Fruit fly (Drosophila melanogaster) whole organism, embryonic: ENCODE results near the gene CG42393.

Experiments used
- Abd-B ChIP-seq: fragments of 200-800 bp; sonication (Bioruptor generic); optimal IDR thresholded peaks from 2 replicates; lab custom pipeline; 2018; ENCODE audit warnings: missing biosample characterization, mild to moderate bottlenecking, missing genetic modification characterization, moderate library complexity
- Adf1 ChIP-seq: fragments of 200-800 bp; sonication (Bioruptor generic); IDR thresholded peaks from 2 replicates; pipeline ENCODE4 v1.3.6; 2022; ENCODE audit warnings: missing biosample characterization, missing genetic modification characterization
- Atf6 ChIP-seq: fragments of 200-800 bp; sonication (Bioruptor generic); IDR thresholded peaks from 2 replicates; pipeline ENCODE4 v1.3.6; 2022; ENCODE audit warnings: missing biosample characterization, missing genetic modification characterization
- Bdp1 ChIP-seq: fragments of 200-800 bp; sonication (Bioruptor generic); optimal IDR thresholded peaks from 3 replicates; lab custom pipeline; 2016; ENCODE audit warnings: missing biosample characterization, missing genetic modification characterization
- C15 ChIP-seq: fragments of 200-800 bp; sonication (Bioruptor generic); IDR thresholded peaks from 3 replicates; pipeline ENCODE4 v1.3.6; 2022; ENCODE audit warnings: missing biosample characterization, missing genetic modification characterization
- CG11085 ChIP-seq: fragments of 200-800 bp; sonication (Bioruptor generic); IDR thresholded peaks from 2 replicates; pipeline ENCODE4 v1.3.6; 2022; ENCODE audit warnings: missing biosample characterization, missing genetic modification characterization
- CG12219 ChIP-seq: fragments of 200-800 bp; sonication (Bioruptor generic); optimal IDR thresholded peaks from 3 replicates; lab custom pipeline; 2018; ENCODE audit warnings: missing biosample characterization, mild to moderate bottlenecking, missing genetic modification characterization
- CG12236 ChIP-seq: fragments of 200-800 bp; sonication (Bioruptor generic); optimal IDR thresholded peaks from 2 replicates; lab custom pipeline; 2016; ENCODE audit warnings: missing biosample characterization, missing genetic modification characterization
- CG12391 ChIP-seq: fragments of 200-800 bp; sonication (Bioruptor generic); optimal IDR thresholded peaks from 3 replicates; lab custom pipeline; 2018; ENCODE audit warnings: missing biosample characterization, mild to moderate bottlenecking, missing genetic modification characterization, moderate library complexity
- CG17568 ChIP-seq: fragments of 200-800 bp; sonication (Bioruptor generic); optimal IDR thresholded peaks from 2 replicates; lab custom pipeline; 2018; ENCODE audit warnings: missing biosample characterization, mild to moderate bottlenecking, missing genetic modification characterization, moderate library complexity
- CG1792 ChIP-seq: fragments of 200-800 bp; sonication (Bioruptor generic); optimal IDR thresholded peaks from 2 replicates; lab custom pipeline; 2016; ENCODE audit warnings: missing biosample characterization, missing genetic modification characterization
- CG18619 ChIP-seq: fragments of 200-800 bp; sonication (Bioruptor generic); optimal IDR thresholded peaks from 3 replicates; lab custom pipeline; 2017; ENCODE audit warnings: missing biosample characterization, mild to moderate bottlenecking, missing genetic modification characterization
- CG18764 ChIP-seq: fragments of 200-800 bp; sonication (Bioruptor generic); optimal IDR thresholded peaks from 3 replicates; lab custom pipeline; 2016; ENCODE audit warnings: missing biosample characterization, missing genetic modification characterization
- CG2116 ChIP-seq: fragments of 200-800 bp; sonication (Bioruptor generic); optimal IDR thresholded peaks from 3 replicates; lab custom pipeline; 2018; ENCODE audit warnings: missing biosample characterization, mild to moderate bottlenecking, missing genetic modification characterization
- CG3838 ChIP-seq: fragments of 200-800 bp; sonication (Bioruptor generic); optimal IDR thresholded peaks from 3 replicates; lab custom pipeline; 2016; ENCODE audit warnings: missing biosample characterization, missing genetic modification characterization
- CG3847 ChIP-seq: fragments of 200-800 bp; sonication (Bioruptor generic); IDR thresholded peaks from 2 replicates; pipeline ENCODE4 v1.3.6; 2022; ENCODE audit warnings: missing biosample characterization, missing genetic modification characterization
- CG4282 ChIP-seq: fragments of 200-800 bp; sonication (Bioruptor generic); optimal IDR thresholded peaks from 2 replicates; lab custom pipeline; 2016; ENCODE audit warnings: missing biosample characterization, missing genetic modification characterization
- CG4617 ChIP-seq: fragments of 200-800 bp; sonication (Bioruptor generic); optimal IDR thresholded peaks from 3 replicates; lab custom pipeline; 2016; ENCODE audit warnings: missing biosample characterization, missing genetic modification characterization, borderline replicate concordance
- CG4730 ChIP-seq: fragments of 200-800 bp; sonication (Bioruptor generic); IDR thresholded peaks from 2 replicates; pipeline ENCODE4 v1.3.6; 2022; ENCODE audit warnings: missing biosample characterization, missing genetic modification characterization
- CG7372 ChIP-seq: fragments of 200-800 bp; sonication (Bioruptor generic); IDR thresholded peaks from 2 replicates; pipeline ENCODE4 v1.3.6; 2022; ENCODE audit warnings: missing biosample characterization, missing genetic modification characterization
- CG8924 ChIP-seq: fragments of 200-800 bp; optimal IDR thresholded peaks from 3 replicates; lab custom pipeline; 2019; ENCODE audit warnings: missing biosample characterization, mild to moderate bottlenecking, missing genetic modification characterization, moderate library complexity
- CG9932 ChIP-seq: fragments of 200-800 bp; sonication (Bioruptor generic); IDR thresholded peaks from 2 replicates; pipeline ENCODE4 v1.3.6; 2022; ENCODE audit warnings: missing biosample characterization, missing genetic modification characterization
- CkIIα-i1 ChIP-seq: fragments of 200-800 bp; sonication (Bioruptor generic); IDR thresholded peaks from 2 replicates; pipeline ENCODE4 v1.3.6; 2022; ENCODE audit warnings: missing biosample characterization, missing genetic modification characterization
- D ChIP-seq, 2 experiments: fragments of 200-800 bp in 1 of 2; fragments of >200 bp in 1 of 2; sonication (Bioruptor generic) in 1 of 2; optimal IDR thresholded peaks; 2 replicates in 1 of 2; 3 replicates in 1 of 2; lab custom pipeline; 2017; ENCODE audit warnings: mild to moderate bottlenecking in 1 of 2, missing biosample characterization in 1 of 2, missing genetic modification characterization in 1 of 2, missing genetic modification reagents in 1 of 2
- Dek ChIP-seq: fragments of 200-800 bp; sonication (Bioruptor generic); optimal IDR thresholded peaks from 3 replicates; lab custom pipeline; 2019; ENCODE audit warnings: missing biosample characterization, mild to moderate bottlenecking, missing genetic modification characterization, moderate library complexity
- Dfd ChIP-seq, 2 experiments: fragments of >200 bp; optimal IDR thresholded peaks; 2 replicates each; lab custom pipeline; 2017; ENCODE audit warnings: missing biosample characterization in 2 of 2, missing genetic modification characterization in 2 of 2
- Doc2 ChIP-seq: fragments of 200-800 bp; sonication (Bioruptor generic); IDR thresholded peaks from 2 replicates; pipeline ENCODE4 v1.3.6; 2022; ENCODE audit warnings: missing biosample characterization, missing genetic modification characterization
- E2f2 ChIP-seq: fragments of 200-800 bp; sonication (Bioruptor generic); IDR thresholded peaks from 2 replicates; pipeline ENCODE4 v1.3.6; 2022; ENCODE audit warnings: missing biosample characterization, missing genetic modification characterization
- GATAe ChIP-seq: fragments of 200-800 bp; sonication (Bioruptor generic); conservative IDR thresholded peaks from 2 replicates; pipeline ENCODE4 v1.3.6; 2022; ENCODE audit warnings: missing biosample characterization, missing genetic modification characterization
- HLH3B ChIP-seq: fragments of 200-800 bp; sonication (Bioruptor generic); IDR thresholded peaks from 2 replicates; pipeline ENCODE4 v1.3.6; 2022; ENCODE audit warnings: missing biosample characterization, missing genetic modification characterization
- Hr51 ChIP-seq, 2 experiments: fragments of 200-800 bp; sonication (Bioruptor generic); optimal IDR thresholded peaks; 2 replicates in 1 of 2; 3 replicates in 1 of 2; lab custom pipeline; 2016 to 2018; ENCODE audit warnings: missing biosample characterization in 2 of 2, missing genetic modification characterization in 2 of 2, mild to moderate bottlenecking in 1 of 2, moderate library complexity in 1 of 2
- Max ChIP-seq: fragments of 200-800 bp; sonication (Bioruptor generic); optimal IDR thresholded peaks from 2 replicates; lab custom pipeline; 2016; ENCODE audit warnings: missing biosample characterization, mild to moderate bottlenecking, missing genetic modification characterization
- Myb ChIP-seq: fragments of 200-800 bp; sonication (Bioruptor generic); optimal IDR thresholded peaks from 2 replicates; lab custom pipeline; 2016; ENCODE audit warnings: missing biosample characterization, missing genetic modification characterization
- NC2α ChIP-seq: fragments of 200-800 bp; sonication (Bioruptor generic); optimal IDR thresholded peaks from 2 replicates; lab custom pipeline; 2016; ENCODE audit warnings: missing biosample characterization, missing genetic modification characterization
- bbx ChIP-seq: fragments of 200-800 bp; sonication (Bioruptor generic); IDR thresholded peaks from 2 replicates; pipeline ENCODE4 v1.3.6; 2022; ENCODE audit warnings: missing biosample characterization, missing genetic modification characterization; ENCODE audit not compliant: partially characterized antibody
- br ChIP-seq: fragments of >200 bp; optimal IDR thresholded peaks from 2 replicates; lab custom pipeline; 2017
- dmrt99B ChIP-seq: fragments of 200-800 bp; sonication (Bioruptor generic); optimal IDR thresholded peaks from 2 replicates; lab custom pipeline; 2018; ENCODE audit warnings: missing biosample characterization, mild to moderate bottlenecking, missing genetic modification characterization, moderate library complexity
- eve ChIP-seq, 2 experiments: fragments of >200 bp; optimal IDR thresholded peaks; 2 replicates each; lab custom pipeline; 2017; ENCODE audit warnings: missing biosample characterization in 2 of 2, missing genetic modification characterization in 2 of 2
- fu2 ChIP-seq: fragments of 200-800 bp; sonication (Bioruptor generic); optimal IDR thresholded peaks from 2 replicates; lab custom pipeline; 2016; ENCODE audit warnings: missing biosample characterization, missing genetic modification characterization
- grn ChIP-seq: fragments of 200-800 bp; sonication (Bioruptor generic); optimal IDR thresholded peaks from 3 replicates; lab custom pipeline; 2017; ENCODE audit warnings: missing biosample characterization, missing genetic modification characterization
- h ChIP-seq: fragments of >200 bp; optimal IDR thresholded peaks from 2 replicates; lab custom pipeline; 2017
- kah ChIP-seq: fragments of 200-800 bp; sonication (Bioruptor generic); optimal IDR thresholded peaks from 2 replicates; lab custom pipeline; 2018; ENCODE audit warnings: missing biosample characterization, mild to moderate bottlenecking, missing genetic modification characterization
- lbe ChIP-seq: fragments of 200-800 bp; sonication (Bioruptor generic); optimal IDR thresholded peaks from 2 replicates; lab custom pipeline; 2016; ENCODE audit warnings: missing biosample characterization, mild to moderate bottlenecking, missing genetic modification characterization
- sc ChIP-seq, 3 experiments: fragments of >200 bp in 2 of 3; fragments of 200-800 bp in 1 of 3; sonication (Bioruptor generic) in 1 of 3; optimal IDR thresholded peaks; 2 replicates in 2 of 3; 3 replicates in 1 of 3; lab custom pipeline; 2017; ENCODE audit warnings: mild to moderate bottlenecking in 1 of 3, missing biosample characterization in 1 of 3, missing genetic modification characterization in 1 of 3, missing genetic modification reagents in 1 of 3
- sr ChIP-seq: fragments of 200-800 bp; sonication (Bioruptor generic); IDR thresholded peaks from 3 replicates; pipeline ENCODE4 v1.3.6; 2022; ENCODE audit warnings: missing biosample characterization, missing genetic modification characterization
- stc ChIP-seq: fragments of 200-800 bp; sonication (Bioruptor generic); IDR thresholded peaks from 2 replicates; pipeline ENCODE4 v1.3.6; 2022; ENCODE audit warnings: missing biosample characterization, missing genetic modification characterization
- tgo ChIP-seq: fragments of 200-800 bp; sonication (Bioruptor generic); IDR thresholded peaks from 3 replicates; pipeline ENCODE4 v1.3.6; 2022; ENCODE audit warnings: missing biosample characterization, missing genetic modification characterization
- vvl ChIP-seq: fragments of 200-800 bp; sonication (Bioruptor generic); IDR thresholded peaks from 2 replicates; pipeline ENCODE4 v1.3.6; 2022; ENCODE audit warnings: missing biosample characterization, missing genetic modification characterization
- z ChIP-seq: fragments of 200-800 bp; sonication (Bioruptor generic); IDR thresholded peaks from 3 replicates; pipeline ENCODE4 v1.3.6; 2022; ENCODE audit warnings: missing biosample characterization, missing genetic modification characterization
- zen ChIP-seq: fragments of 200-800 bp; sonication (Bioruptor generic); optimal IDR thresholded peaks from 3 replicates; lab custom pipeline; 2018; ENCODE audit warnings: missing biosample characterization, mild to moderate bottlenecking, missing genetic modification characterization, moderate library complexity

The CG42393 gene

DNA sequence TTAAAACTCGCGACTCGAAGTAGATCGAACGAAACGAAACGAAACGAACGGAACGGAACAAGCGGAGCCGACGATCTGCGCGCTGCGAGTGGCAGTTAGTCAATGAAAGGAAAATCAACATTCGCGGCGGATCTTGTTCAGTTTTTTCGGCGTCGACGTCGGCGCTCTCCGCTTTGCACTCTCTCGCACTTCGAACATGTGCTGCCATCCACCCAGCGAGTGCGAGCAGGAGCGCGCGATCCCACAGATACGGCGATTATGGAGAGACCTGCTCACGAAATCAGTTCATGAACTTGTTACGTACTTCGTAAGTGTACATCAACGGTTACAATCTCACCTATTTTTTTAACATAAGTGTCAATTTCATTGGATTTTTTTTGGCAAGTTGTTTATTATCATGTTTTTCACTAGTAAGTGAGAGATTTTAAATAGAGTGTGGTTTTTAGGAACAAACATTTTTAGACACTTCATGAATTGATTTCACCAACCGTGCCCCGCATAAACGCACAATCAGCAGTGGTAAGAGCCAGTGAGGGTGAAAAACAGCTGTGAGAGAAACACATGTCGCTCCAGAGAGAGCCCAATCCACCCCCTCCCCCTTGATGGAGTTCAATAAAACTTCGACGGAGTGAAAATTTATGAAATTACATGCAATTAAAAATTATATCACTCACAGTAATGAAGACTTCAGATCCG, 43.0 kb upstream of the CG42393 start (continued):
- TF ChIP-seq CG4730 (peak; percentile 69), lbe (GFP tag; lab: Kevin White, UChicago) (peak; percentile 96), Abd-B (GFP tag; lab: Kevin White, UChicago) (peak; percentile 88), z (peak; percentile 53; the same call in 2 of the 3 replicates), grn (peak; percentile 90), CG12219 (peak; percentile 95), C15 (GFP tag; lab: Robert Waterston, UW) (peak; percentile 42; the same call in 1 of the 3 replicates), D (optimal IDR thresholded peaks at IDR 0.05; lab: Kevin White, UChicago) (no peak), D (GFP tag; optimal IDR thresholded peaks at IDR 0.05; lab: Kevin White, UChicago) (peak; percentile 93), Dek (tag; lab: Kevin White, UChicago) (peak; percentile 77), Myb (GFP tag; lab: Kevin White, UChicago) (peak; percentile 81), CG12236 (GFP tag; lab: Kevin White, UChicago) (peak; percentile 95), CG8924 (tag; lab: Kevin White, UChicago) (peak; percentile 97), sc (optimal IDR thresholded peaks at IDR 0.05; lab: Kevin White, UChicago) (no peak), sc (GFP tag; optimal IDR thresholded peaks at IDR 0.05; lab: Kevin White, UChicago) (peak; percentile 84), HLH3B (GFP tag; lab: Robert Waterston, UW) (peak; percentile 87), dmrt99B (tag; lab: Kevin White, UChicago) (peak; percentile 94), br (no peak), eve (GFP tag; optimal IDR thresholded peaks at IDR 0.05; lab: Kevin White, UChicago) (peak in 1 of 2 experiments; percentile 98), E2f2 (GFP tag; lab: Robert Waterston, UW) (peak; percentile 75), Atf6 (peak; percentile 87), tgo (peak; percentile 86), CG1792 (peak; percentile 90), CG4282 (peak; percentile 74), Dfd (GFP tag; optimal IDR thresholded peaks at IDR 0.05; lab: Kevin White, UChicago) (no peak), Doc2 (GFP tag; lab: Robert Waterston, UW) (no peak; the same call in 1 of the 2 replicates), Adf1 (GFP tag; lab: Robert Waterston, UW) (peak; percentile 82), NC2α (peak; percentile 84), CG3838 (GFP tag; lab: Kevin White, UChicago) (peak; percentile 69), CG9932 (GFP tag; lab: Robert Waterston, UW) (peak; percentile 81), GATAe (GFP tag; lab: Robert Waterston, UW) (peak; percentile 48), fu2 (GFP tag; lab: Kevin White, UChicago) (peak; percentile 91), stc (GFP tag; lab: Robert Waterston, UW) (peak; percentile 90), CG2116 (GFP tag; lab: Kevin White, UChicago) (peak; percentile 75), CkIIα-i1 (GFP tag; lab: Robert Waterston, UW) (no peak), kah (GFP tag; lab: Kevin White, UChicago) (peak; percentile 77), CG11085 (GFP tag; lab: Robert Waterston, UW) (no peak), zen (tag; lab: Kevin White, UChicago) (peak; percentile 93), CG18764 (GFP tag; lab: Kevin White, UChicago) (peak; percentile 70), CG17568 (GFP tag; lab: Kevin White, UChicago) (peak; percentile 91), sr (GFP tag; lab: Robert Waterston, UW) (peak; percentile 6; the same call in 1 of the 3 replicates), CG3847 (GFP tag; lab: Robert Waterston, UW) (peak; percentile 79), Hr51 (GFP tag; optimal IDR thresholded peaks at IDR 0.05; lab: Kevin White, UChicago) (peak; percentile 91 to 96), bbx (GFP tag; lab: Robert Waterston, UW) (peak; percentile 58), CG7372 (GFP tag; lab: Robert Waterston, UW) (peak; percentile 84), CG12391 (tag; lab: Kevin White, UChicago) (peak; percentile 97), vvl (peak; percentile 91), h (lab: Kevin White, UChicago) (no peak), Bdp1 (peak; percentile 80), Max (peak; percentile 91), CG18619 (GFP tag; lab: Kevin White, UChicago) (peak; percentile 94), CG4617 (GFP tag; lab: Kevin White, UChicago) (peak; percentile 80)
